Worm (Caenorhabditis elegans) whole organism, L3 larva: ENCODE measurements around the gene srh-123.

Experiments used
- R02D3.7 ChIP-seq: fragments of 150-350 bp; optimal IDR thresholded peaks from 2 replicates; lab custom pipeline; 2014; ENCODE audit warnings: missing biosample characterization, missing genetic modification characterization
- aly-2 ChIP-seq: fragments of 150-350 bp; optimal IDR thresholded peaks from 2 replicates; lab custom pipeline; 2014; ENCODE audit warnings: missing biosample characterization, missing genetic modification characterization
- ama-1 ChIP-seq: fragments of 150-350 bp; optimal IDR thresholded peaks from 2 replicates; lab custom pipeline; 2018
- ceh-16 ChIP-seq: sonication (generic microtip); optimal IDR thresholded peaks from 2 replicates; lab custom pipeline; 2017; ENCODE audit warnings: missing biosample characterization, missing genetic modification characterization
- ceh-28 ChIP-seq: fragments of 150-350 bp; optimal IDR thresholded peaks from 2 replicates; lab custom pipeline; 2014; ENCODE audit warnings: missing biosample characterization, missing genetic modification reagents, missing genetic modification characterization
- ceh-82 ChIP-seq: fragments of 150-350 bp; optimal IDR thresholded peaks from 2 replicates; lab custom pipeline; 2014; ENCODE audit warnings: missing biosample characterization, missing genetic modification characterization
- ceh-9 ChIP-seq: sonication (generic microtip); optimal IDR thresholded peaks from 2 replicates; lab custom pipeline; 2018; ENCODE audit warnings: missing biosample characterization, missing genetic modification characterization
- daf-12 ChIP-seq: fragments of 150-350 bp; optimal IDR thresholded peaks from 2 replicates; lab custom pipeline; 2014; ENCODE audit warnings: missing biosample characterization, missing genetic modification reagents, missing genetic modification characterization
- egl-5 ChIP-seq: fragments of 150-350 bp; optimal IDR thresholded peaks from 2 replicates; lab custom pipeline; 2017; ENCODE audit warnings: missing biosample characterization, missing genetic modification reagents, missing genetic modification characterization, inconsistent platforms
- elt-1 ChIP-seq: fragments of 150-350 bp; optimal IDR thresholded peaks from 2 replicates; lab custom pipeline; 2014; ENCODE audit warnings: missing biosample characterization, missing genetic modification characterization
- elt-2 ChIP-seq: sonication (generic microtip); optimal IDR thresholded peaks from 2 replicates; lab custom pipeline; 2016; ENCODE audit warnings: missing genetic modification reagents, mild to moderate bottlenecking, missing genetic modification characterization, missing compliant biosample characterization
- eor-1 ChIP-seq, 2 experiments: fragments of 150-350 bp; optimal IDR thresholded peaks; 2 replicates each; lab custom pipeline; 2014 to 2018; ENCODE audit warnings: missing biosample characterization in 2 of 2, missing genetic modification characterization in 2 of 2
- fkh-2 ChIP-seq: fragments of 150-350 bp; optimal IDR thresholded peaks from 2 replicates; lab custom pipeline; 2014; ENCODE audit warnings: missing biosample characterization, missing genetic modification reagents, missing genetic modification characterization
- fos-1 ChIP-seq: fragments of 150-350 bp; optimal IDR thresholded peaks from 2 replicates; lab custom pipeline; 2014; ENCODE audit warnings: missing biosample characterization, missing genetic modification characterization
- hmg-11 ChIP-seq: sonication (generic microtip); optimal IDR thresholded peaks from 2 replicates; lab custom pipeline; 2016; ENCODE audit warnings: missing genetic modification characterization, missing compliant biosample characterization
- jun-1 ChIP-seq: fragments of 150-350 bp; optimal IDR thresholded peaks from 2 replicates; lab custom pipeline; 2014; ENCODE audit warnings: missing biosample characterization, missing genetic modification reagents, missing genetic modification characterization
- lin-15B ChIP-seq: fragments of 150-350 bp; optimal IDR thresholded peaks from 2 replicates; lab custom pipeline; 2014; ENCODE audit warnings: missing biosample characterization, missing genetic modification characterization
- lin-39 ChIP-seq: fragments of 150-350 bp; optimal IDR thresholded peaks from 2 replicates; lab custom pipeline; 2018; ENCODE audit warnings: missing biosample characterization, missing genetic modification reagents, missing genetic modification characterization
- lsy-12 ChIP-seq: sonication (generic microtip); optimal IDR thresholded peaks from 2 replicates; lab custom pipeline; 2016; ENCODE audit warnings: mild to moderate bottlenecking, missing genetic modification characterization, missing compliant biosample characterization
- mdl-1 ChIP-seq: fragments of 150-350 bp; optimal IDR thresholded peaks from 2 replicates; lab custom pipeline; 2014; ENCODE audit warnings: missing biosample characterization, missing genetic modification characterization
- nfya-1 ChIP-seq: sonication (generic microtip); optimal IDR thresholded peaks from 2 replicates; lab custom pipeline; 2017; ENCODE audit warnings: missing genetic modification characterization, mild to moderate bottlenecking, missing compliant biosample characterization, antibody characterized with exemption, moderate library complexity; ENCODE audit not compliant: insufficient read depth
- nhr-11 ChIP-seq: fragments of 150-350 bp; optimal IDR thresholded peaks from 2 replicates; lab custom pipeline; 2014; ENCODE audit warnings: missing biosample characterization, missing genetic modification characterization
- nhr-12 ChIP-seq: fragments of 150-350 bp; optimal IDR thresholded peaks from 2 replicates; lab custom pipeline; 2014; ENCODE audit warnings: missing biosample characterization, missing genetic modification characterization
- nhr-23 ChIP-seq: fragments of 150-350 bp; optimal IDR thresholded peaks from 2 replicates; lab custom pipeline; 2014; ENCODE audit warnings: missing biosample characterization, missing genetic modification reagents, missing genetic modification characterization
- nhr-237 ChIP-seq: fragments of 150-350 bp; optimal IDR thresholded peaks from 2 replicates; lab custom pipeline; 2014; ENCODE audit warnings: missing biosample characterization, missing genetic modification characterization
- nhr-28 ChIP-seq: fragments of 150-350 bp; optimal IDR thresholded peaks from 2 replicates; lab custom pipeline; 2014; ENCODE audit warnings: missing biosample characterization, missing genetic modification characterization
- nhr-43 ChIP-seq: sonication (generic microtip); optimal IDR thresholded peaks from 2 replicates; lab custom pipeline; 2016; ENCODE audit warnings: mild to moderate bottlenecking, missing genetic modification characterization, missing compliant biosample characterization; ENCODE audit not compliant: poor library complexity, severe bottlenecking
- nhr-67 ChIP-seq: fragments of 150-350 bp; optimal IDR thresholded peaks from 2 replicates; lab custom pipeline; 2014; ENCODE audit warnings: missing biosample characterization, missing genetic modification characterization
- nhr-76 ChIP-seq: fragments of 150-350 bp; sonication (generic microtip); optimal IDR thresholded peaks from 5 replicates; lab custom pipeline; 2014; ENCODE audit warnings: missing biosample characterization, missing genetic modification characterization
- nhr-77 ChIP-seq: fragments of 150-350 bp; optimal IDR thresholded peaks from 2 replicates; lab custom pipeline; 2014; ENCODE audit warnings: missing biosample characterization, missing genetic modification characterization
- pha-4 ChIP-seq: fragments of 150-350 bp; optimal IDR thresholded peaks from 2 replicates; lab custom pipeline; 2014; ENCODE audit warnings: missing biosample characterization, missing genetic modification reagents, missing genetic modification characterization
- pqm-1 ChIP-seq: fragments of 150-350 bp; optimal IDR thresholded peaks from 2 replicates; lab custom pipeline; 2017; ENCODE audit warnings: missing biosample characterization, missing genetic modification characterization, inconsistent platforms
- sea-2 ChIP-seq: fragments of 150-350 bp; sonication (generic microtip); optimal IDR thresholded peaks from 4 replicates; lab custom pipeline; 2014; ENCODE audit warnings: missing biosample characterization, missing genetic modification reagents, missing genetic modification characterization
- skn-1 ChIP-seq: fragments of 150-350 bp; optimal IDR thresholded peaks from 2 replicates; lab custom pipeline; 2014; ENCODE audit warnings: missing biosample characterization, missing genetic modification characterization
- tbx-2 ChIP-seq: sonication (generic microtip); optimal IDR thresholded peaks from 2 replicates; lab custom pipeline; 2016; ENCODE audit warnings: mild to moderate bottlenecking, missing genetic modification characterization, missing compliant biosample characterization
- zag-1 ChIP-seq: fragments of 150-350 bp; optimal IDR thresholded peaks from 2 replicates; lab custom pipeline; 2014; ENCODE audit warnings: missing biosample characterization, missing genetic modification characterization
- ztf-4 ChIP-seq: fragments of 150-350 bp; optimal IDR thresholded peaks from 2 replicates; lab custom pipeline; 2014; ENCODE audit warnings: missing biosample characterization, missing genetic modification characterization

srh-123 gene

ce11 chrV:17471564-17471963 is 2.2 kb upstream of the srh-123 start, which contains the start of gene srh-235:
TSS of gene srh-235 (minus strand) at chrV:17471664.
- TF ChIP-seq pqm-1 = no peak
- no peak for TF ChIP-seq nfya-1
- TF ChIP-seq nhr-12 (tag; lab: Kevin White, UChicago) = no peak
- no peak for TF ChIP-seq sea-2 (GFP tag; lab: Kevin White, UChicago)
- no peak for TF ChIP-seq nhr-11 (tag; lab: Kevin White, UChicago)
- no peak for TF ChIP-seq fkh-2 (tag; lab: Kevin White, UChicago)
- TF ChIP-seq fos-1 (tag; lab: Kevin White, UChicago) = no peak
- no peak for TF ChIP-seq elt-2
- TF ChIP-seq R02D3.7 (tag; lab: Kevin White, UChicago) = no peak
- no peak for TF ChIP-seq nhr-77 (tag; lab: Kevin White, UChicago)
- no peak for TF ChIP-seq tbx-2 (tag; lab: Kevin White, UChicago)
- TF ChIP-seq egl-5 (tag; lab: Kevin White, UChicago) = no peak
- TF ChIP-seq nhr-43 (tag; lab: Kevin White, UChicago) = no peak
- no peak for TF ChIP-seq lsy-12 (tag; lab: Kevin White, UChicago)
- TF ChIP-seq ama-1 (lab: Kevin White, UChicago) = no peak
- TF ChIP-seq ceh-9 (tag; lab: Kevin White, UChicago) = no peak
- TF ChIP-seq ceh-82 = no peak
- no peak for TF ChIP-seq skn-1

ce11 chrV:17476490-17476889 is 2.7 kb downstream of the srh-123 start, which contains the start of gene srbc-61:
TSS of gene srbc-61 (plus strand) at chrV:17476790.
- TF ChIP-seq nhr-237 (tag; lab: Kevin White, UChicago) = no peak
- no peak for TF ChIP-seq ztf-4
- TF ChIP-seq eor-1 (tag; optimal IDR thresholded peaks at IDR 0.05; lab: Kevin White, UChicago) = no peak
- TF ChIP-seq ceh-9 (tag; lab: Kevin White, UChicago) = no peak
- no peak for TF ChIP-seq nhr-77 (tag; lab: Kevin White, UChicago)

- TF ChIP-seq lin-39 (tag; lab: Kevin White, UChicago) (no peak), elt-1 (no peak), aly-2 (tag; lab: Kevin White, UChicago) (no peak), eor-1 (tag; optimal IDR thresholded peaks at IDR 0.05; lab: Kevin White, UChicago) (no peak), nhr-237 (tag; lab: Kevin White, UChicago) (no peak), nhr-67 (tag; lab: Kevin White, UChicago) (no peak), hmg-11 (tag; lab: Kevin White, UChicago) (no peak), nhr-28 (tag; lab: Kevin White, UChicago) (no peak), nhr-23 (tag; lab: Kevin White, UChicago) (no peak), daf-12 (tag; lab: Kevin White, UChicago) (no peak), elt-2 (no peak)
- TF ChIP-seq, all 47 proteins: peak for 0
These were observed 11.3 kb downstream of the srh-123 start, which contains the start of gene srh-111 for ce11 chrV:17485078-17485477. TSS of gene srh-111 (minus strand) at chrV:17485178.

- no peak for TF ChIP-seq mdl-1 (tag; lab: Kevin White, UChicago)
- TF ChIP-seq ceh-16 (tag; lab: Kevin White, UChicago) = no peak
- TF ChIP-seq ceh-28 = no peak
- no peak for TF ChIP-seq lin-15B
- TF ChIP-seq pha-4 (tag; lab: Kevin White, UChicago) = no peak
- TF ChIP-seq ztf-4 = no peak
- no peak for TF ChIP-seq jun-1 (tag; lab: Kevin White, UChicago)
- TF ChIP-seq fos-1 (tag; lab: Kevin White, UChicago) = no peak
- no peak for TF ChIP-seq nhr-76 (tag; lab: Kevin White, UChicago)
- TF ChIP-seq zag-1 (tag; lab: Kevin White, UChicago) = no peak
- TF ChIP-seq nhr-67 (tag; lab: Kevin White, UChicago) = no peak
- TF ChIP-seq aly-2 (tag; lab: Kevin White, UChicago) = no peak
- TF ChIP-seq pqm-1 = no peak
- TF ChIP-seq nhr-237 (tag; lab: Kevin White, UChicago) = no peak
- TF ChIP-seq egl-5 (tag; lab: Kevin White, UChicago) = no peak
- no peak for TF ChIP-seq daf-12 (tag; lab: Kevin White, UChicago)
These were observed 12.2 kb downstream of the srh-123 start, which contains the start of gene scl-24 for ce11 chrV:17486034-17486433. TSS of gene scl-24 (plus strand) at chrV:17486334.
